Fruit fly (Drosophila melanogaster) whole organism: Measurements from ENCODE around the gene CG15545.

ENCODE experiments used
- CG8478 ChIP-seq: fragments of >200 bp; optimal IDR thresholded peaks from 2 replicates; lab custom pipeline; 2018; ENCODE audit warnings: inconsistent platforms
- Dll ChIP-seq: fragments of >200 bp; optimal IDR thresholded peaks from 2 replicates; lab custom pipeline; 2017
- pan ChIP-seq: fragments of >200 bp; optimal IDR thresholded peaks from 2 replicates; lab custom pipeline; 2017
- psq ChIP-seq: fragments of >200 bp; optimal IDR thresholded peaks from 2 replicates; lab custom pipeline; 2017

dm6 chr3R:30859901-30860560 is 12.1 kb downstream of the CG15545 start:
- TF ChIP-seq psq (no peak), pan (lab: Kevin White, UChicago) (no peak), Dll (lab: Kevin White, UChicago) (no peak), CG8478 (lab: Kevin White, UChicago) (no peak)
